Comparison of ENCODE assay signal across 1 worm cellular context in genomic region chrII:8074058-8074457, ce11.
TF ChIP-seq lines count a peak whose summit lies in the region.

No protein-coding gene starts in this region.

TF ChIP-seq in whole organism, L4 larva, 104 proteins besides CTCF, POLR2A, EP300 and RAD21 (continued from another document):
- TF ChIP-seq ZK337.2 (GFP tag; IDR thresholded peaks at IDR 0.05; lab: Robert Waterston, UW) (no peak), nhr-28 (tag; optimal IDR thresholded peaks at IDR 0.05; lab: Kevin White, UChicago) (peak; percentile 7), hlh-11 (tag; optimal IDR thresholded peaks at IDR 0.05; lab: Kevin White, UChicago) (peak; percentile 38)
TF ChIP-seq in whole organism, L4 larva: peak in this region for 7.
